Worm (Caenorhabditis elegans): ENCODE measurements around the gene rgs-6.

DNA sequence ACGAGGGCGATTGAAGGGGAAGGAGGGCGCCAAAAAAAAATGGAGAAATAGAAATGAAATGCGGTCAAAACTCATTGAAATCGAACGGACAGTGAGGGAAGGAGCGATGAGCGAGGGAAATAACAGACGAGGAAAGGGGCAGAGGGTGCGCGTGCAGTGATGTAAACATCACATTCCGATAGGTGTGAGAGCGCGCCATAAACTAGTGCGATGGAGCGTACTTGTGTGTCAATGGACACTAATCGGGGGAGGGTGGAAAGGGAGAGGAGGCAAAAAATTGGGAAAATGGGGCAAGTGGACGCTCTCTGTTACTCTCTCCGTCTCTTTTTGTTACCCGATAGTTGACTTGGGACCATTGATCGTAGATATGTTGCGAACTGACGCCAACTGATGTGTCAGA is 30.3 kb upstream of the rgs-6 start:
- peak; percentile 53 for TF ChIP-seq ceh-34 (tag; optimal IDR thresholded peaks at IDR 0.05)
- no peak for TF ChIP-seq ceh-6 (GFP tag; optimal IDR thresholded peaks at IDR 0.05)
- no peak for TF ChIP-seq ceh-48 (tag; optimal IDR thresholded peaks at IDR 0.05)
- peak; percentile 70 for TF ChIP-seq hlh-30 (tag; optimal IDR thresholded peaks at IDR 0.05; ENCODE audit: insufficient read depth)
- peak; percentile 87 for TF ChIP-seq tbx-2 (tag; optimal IDR thresholded peaks at IDR 0.05)
- no peak for TF ChIP-seq elt-4 (tag; optimal IDR thresholded peaks at IDR 0.05)
- no peak for TF ChIP-seq nhr-11 (tag; optimal IDR thresholded peaks at IDR 0.05)
- no peak for TF ChIP-seq ceh-19 (GFP tag; optimal IDR thresholded peaks at IDR 0.05)
- no peak for TF ChIP-seq eyg-1 (tag; optimal IDR thresholded peaks at IDR 0.05)
- TF ChIP-seq fkh-10 (GFP tag; optimal IDR thresholded peaks at IDR 0.05), result no peak
